Fruit fly (Drosophila melanogaster): ENCODE measurements around the gene CG33272.

dm6 chr3L:11511243-11511642, 854 bp upstream of the CG33272 start:
- TF ChIP-seq OdsH (GFP tag; optimal IDR thresholded peaks at IDR 0.05) (no peak), dsf (GFP tag; optimal IDR thresholded peaks at IDR 0.05; ENCODE audit: borderline replicate concordance) (no peak), usp (GFP tag; optimal IDR thresholded peaks at IDR 0.05) (no peak), fru (GFP tag; optimal IDR thresholded peaks at IDR 0.05) (no peak), CrebA (GFP tag; optimal IDR thresholded peaks at IDR 0.05; ENCODE audit: borderline replicate concordance) (no peak), psq (GFP tag; optimal IDR thresholded peaks at IDR 0.05) (no peak), tai (GFP tag; optimal IDR thresholded peaks at IDR 0.05) (no peak), Myc (optimal IDR thresholded peaks at IDR 0.05) (no peak), Rel (GFP tag; optimal IDR thresholded peaks at IDR 0.05) (no peak), Rel (tag; optimal IDR thresholded peaks at IDR 0.05) (no peak), dl (GFP tag; optimal IDR thresholded peaks at IDR 0.05; ENCODE audit: insufficient read depth in 1 of 2, partially characterized antibody in 2 of 2) (no peak), Mio (GFP tag; optimal IDR thresholded peaks at IDR 0.05) (no peak)

All from whole organism, wandering third instar larva.